Worm (Caenorhabditis elegans): ENCODE measurements around the gene ZK105.12.

ce11 chrV:7693394-7693793 is 22.5 kb downstream of the ZK105.12 start, which contains the start of gene C12D5.10:
- no peak for TF ChIP-seq mel-28 (tag; optimal IDR thresholded peaks at IDR 0.05; ENCODE audit: borderline replicate concordance)
- TF ChIP-seq snpc-4 (GFP tag; optimal IDR thresholded peaks at IDR 0.05) = no peak
- TF ChIP-seq snpc-4 (tag; optimal IDR thresholded peaks at IDR 0.05) = no peak
- no peak for TF ChIP-seq ama-1 (optimal IDR thresholded peaks at IDR 0.05)
- no peak for TF ChIP-seq ama-1 (GFP tag; optimal IDR thresholded peaks at IDR 0.05)
- TF ChIP-seq C17E4.6 (GFP tag; IDR thresholded peaks at IDR 0.05) = no peak
- TF ChIP-seq unc-62 (GFP tag; optimal IDR thresholded peaks at IDR 0.05) = no peak
- no peak for TF ChIP-seq F57A8.1 (GFP tag; optimal IDR thresholded peaks at IDR 0.05)
- TF ChIP-seq hrde-1 (tag; optimal IDR thresholded peaks at IDR 0.05; ENCODE audit: borderline replicate concordance) = no peak
- no peak for TF ChIP-seq ztf-22 (GFP tag; optimal IDR thresholded peaks at IDR 0.05)
- no peak for TF ChIP-seq let-526 (GFP tag; IDR thresholded peaks at IDR 0.05)
- no peak for TF ChIP-seq attf-5 (GFP tag; optimal IDR thresholded peaks at IDR 0.05)
- no peak for TF ChIP-seq pbrm-1 (GFP tag; IDR thresholded peaks at IDR 0.05)
- no peak for TF ChIP-seq ccch-3 (GFP tag; optimal IDR thresholded peaks at IDR 0.05)
- TF ChIP-seq bed-2 (GFP tag; IDR thresholded peaks at IDR 0.05) = no peak

All from whole organism, young adult.